Worm (Caenorhabditis elegans) whole organism, mixed stage, embryonic: Measurements from ENCODE around the gene F32H5.1.

Experiments used
- blmp-1 ChIP-seq: fragments of 150-350 bp; optimal IDR thresholded peaks from 2 replicates; lab custom pipeline; 2014; ENCODE audit warnings: missing biosample characterization, missing genetic modification characterization
- ceh-39 ChIP-seq: fragments of 150-350 bp; optimal IDR thresholded peaks from 2 replicates; lab custom pipeline; 2014; ENCODE audit warnings: missing biosample characterization, missing genetic modification characterization
- ceh-43 ChIP-seq: fragments of 200-800 bp; sonication (Bioruptor generic); optimal IDR thresholded peaks from 2 replicates; lab custom pipeline; 2018; ENCODE audit warnings: mild to moderate bottlenecking, missing genetic modification characterization, moderate library complexity, missing compliant biosample characterization
- ces-1 ChIP-seq: fragments of 150-350 bp; optimal IDR thresholded peaks from 2 replicates; lab custom pipeline; 2014; ENCODE audit warnings: missing biosample characterization, missing genetic modification reagents, missing genetic modification characterization
- cnd-1 ChIP-seq: fragments of 200-800 bp; sonication (Bioruptor generic); optimal IDR thresholded peaks from 2 replicates; lab custom pipeline; 2018; ENCODE audit warnings: mild to moderate bottlenecking, missing genetic modification characterization, missing compliant biosample characterization
- drap-1 ChIP-seq: fragments of 200-800 bp; sonication (Bioruptor generic); optimal IDR thresholded peaks from 3 replicates; lab custom pipeline; 2018; ENCODE audit warnings: mild to moderate bottlenecking, missing genetic modification characterization, missing compliant biosample characterization
- elt-1 ChIP-seq: sonication (generic microtip); optimal IDR thresholded peaks from 2 replicates; lab custom pipeline; 2017; ENCODE audit warnings: missing genetic modification characterization, mild to moderate bottlenecking, missing compliant biosample characterization, antibody characterized with exemption, moderate library complexity, borderline replicate concordance; ENCODE audit not compliant: insufficient read depth
- elt-3 ChIP-seq: fragments of 150-350 bp; optimal IDR thresholded peaks from 2 replicates; lab custom pipeline; 2014; ENCODE audit warnings: missing biosample characterization, missing genetic modification characterization
- flh-1 ChIP-seq: fragments of 200-800 bp; sonication (Bioruptor generic); optimal IDR thresholded peaks from 2 replicates; lab custom pipeline; 2018; ENCODE audit warnings: mild to moderate bottlenecking, missing genetic modification characterization, moderate library complexity, missing compliant biosample characterization
- ham-2 ChIP-seq: fragments of 200-800 bp; sonication (Bioruptor generic); optimal IDR thresholded peaks from 2 replicates; lab custom pipeline; 2018; ENCODE audit warnings: mild to moderate bottlenecking, missing genetic modification characterization, missing compliant biosample characterization
- lin-13 ChIP-seq: fragments of 150-350 bp; optimal IDR thresholded peaks from 2 replicates; lab custom pipeline; 2014; ENCODE audit warnings: missing biosample characterization, missing genetic modification characterization
- lsy-2 ChIP-seq: fragments of 150-350 bp; optimal IDR thresholded peaks from 2 replicates; lab custom pipeline; 2014; ENCODE audit warnings: missing biosample characterization, missing genetic modification characterization
- mab-5 ChIP-seq: fragments of 150-350 bp; optimal IDR thresholded peaks from 2 replicates; lab custom pipeline; 2014; ENCODE audit warnings: missing biosample characterization, missing genetic modification characterization
- mep-1 ChIP-seq: fragments of 150-350 bp; optimal IDR thresholded peaks from 2 replicates; lab custom pipeline; 2017; ENCODE audit warnings: missing biosample characterization, missing genetic modification reagents, missing genetic modification characterization, inconsistent platforms
- nhr-12 ChIP-seq: fragments of 150-350 bp; optimal IDR thresholded peaks from 2 replicates; lab custom pipeline; 2014; ENCODE audit warnings: missing biosample characterization, missing genetic modification characterization
- nhr-2 ChIP-seq: fragments of 150-350 bp; optimal IDR thresholded peaks from 2 replicates; lab custom pipeline; 2014; ENCODE audit warnings: missing biosample characterization, missing genetic modification characterization
- nhr-237 ChIP-seq: fragments of 150-350 bp; optimal IDR thresholded peaks from 2 replicates; lab custom pipeline; 2014; ENCODE audit warnings: missing biosample characterization, missing genetic modification characterization
- nhr-28 ChIP-seq: fragments of 150-350 bp; optimal IDR thresholded peaks from 2 replicates; lab custom pipeline; 2014; ENCODE audit warnings: missing biosample characterization, missing genetic modification characterization
- nhr-76 ChIP-seq: sonication (generic microtip); optimal IDR thresholded peaks from 2 replicates; lab custom pipeline; 2017; ENCODE audit warnings: missing biosample characterization, missing genetic modification characterization
- pha-4 ChIP-seq: fragments of 150-350 bp; optimal IDR thresholded peaks from 2 replicates; lab custom pipeline; 2018; ENCODE audit warnings: missing biosample characterization, missing genetic modification reagents, missing genetic modification characterization
- snpc-4 ChIP-seq: fragments of 150-350 bp; optimal IDR thresholded peaks from 2 replicates; lab custom pipeline; 2014; ENCODE audit warnings: missing biosample characterization, missing genetic modification characterization
- sptf-1 ChIP-seq: sonication (generic microtip); optimal IDR thresholded peaks from 2 replicates; lab custom pipeline; 2017; ENCODE audit warnings: mild to moderate bottlenecking, missing genetic modification characterization, moderate library complexity, missing compliant biosample characterization
- tbx-8 ChIP-seq: fragments of 200-800 bp; sonication (Bioruptor generic); optimal IDR thresholded peaks from 2 replicates; lab custom pipeline; 2018; ENCODE audit warnings: mild to moderate bottlenecking, missing genetic modification characterization, moderate library complexity, missing compliant biosample characterization
- unc-120 ChIP-seq: sonication (generic microtip); optimal IDR thresholded peaks from 2 replicates; lab custom pipeline; 2017; ENCODE audit warnings: missing genetic modification characterization, missing compliant biosample characterization; ENCODE audit not compliant: poor library complexity, severe bottlenecking
- unc-39 ChIP-seq: fragments of 150-350 bp; optimal IDR thresholded peaks from 2 replicates; lab custom pipeline; 2014; ENCODE audit warnings: missing biosample characterization, missing genetic modification characterization
- unc-62 ChIP-seq: fragments of 150-350 bp; optimal IDR thresholded peaks from 2 replicates; lab custom pipeline; 2014; ENCODE audit warnings: missing biosample characterization, missing genetic modification reagents, missing genetic modification characterization
- zip-8 ChIP-seq: fragments of 150-350 bp; optimal IDR thresholded peaks from 2 replicates; lab custom pipeline; 2014; ENCODE audit warnings: missing biosample characterization, missing genetic modification characterization

The F32H5.1 gene

ce11 chrV:13374532-13374931, 16.7 kb upstream of the F32H5.1 start:
- no peak for TF ChIP-seq nhr-237 (tag; lab: Kevin White, UChicago)
- peak; percentile 43 for TF ChIP-seq unc-120

ce11 chrV:13373643-13374042, 15.8 kb upstream of the F32H5.1 start:
- TF ChIP-seq zip-8, result no peak

- TF ChIP-seq ces-1 (GFP tag; lab: Kevin White, UChicago), result no peak
- TF ChIP-seq flh-1 (GFP tag; lab: Kevin White, UChicago), result no peak
- TF ChIP-seq elt-3 (tag; lab: Kevin White, UChicago), result no peak
- no peak for TF ChIP-seq unc-39 (tag; lab: Kevin White, UChicago)
- TF ChIP-seq sptf-1 (tag; lab: Kevin White, UChicago), result no peak
- no peak for TF ChIP-seq pha-4 (tag; lab: Kevin White, UChicago)
- TF ChIP-seq ceh-43, result no peak
- TF ChIP-seq mep-1 (tag; lab: Kevin White, UChicago), result no peak
- TF ChIP-seq snpc-4 (tag; lab: Kevin White, UChicago), result no peak
- TF ChIP-seq nhr-237 (tag; lab: Kevin White, UChicago), result no peak
- TF ChIP-seq cnd-1 (tag; lab: Kevin White, UChicago), result no peak
Measured at ce11 chrV:13372821-13373220, 15.0 kb upstream of the F32H5.1 start.

- TF ChIP-seq sptf-1 (tag; lab: Kevin White, UChicago), result no peak
- no peak for TF ChIP-seq tbx-8
- TF ChIP-seq nhr-76 (tag; lab: Kevin White, UChicago), result no peak
- peak; percentile 20 for TF ChIP-seq nhr-2 (tag; lab: Kevin White, UChicago)
- no peak for TF ChIP-seq elt-1 (tag; lab: Kevin White, UChicago)
- TF ChIP-seq unc-62 (GFP tag; lab: Kevin White, UChicago), result peak; percentile 7
- peak; percentile 86 for TF ChIP-seq zip-8
- TF ChIP-seq pha-4 (tag; lab: Kevin White, UChicago), result no peak
Measured at ce11 chrV:13371336-13371735, 13.5 kb upstream of the F32H5.1 start.

ce11 chrV:13370265-13370664, 12.4 kb upstream of the F32H5.1 start:
- TF ChIP-seq ces-1 (GFP tag; lab: Kevin White, UChicago), result no peak
- TF ChIP-seq mab-5 (tag; lab: Kevin White, UChicago), result no peak
- TF ChIP-seq nhr-76 (tag; lab: Kevin White, UChicago), result no peak

- no peak for TF ChIP-seq unc-62 (GFP tag; lab: Kevin White, UChicago)
- no peak for TF ChIP-seq ceh-43
- TF ChIP-seq flh-1 (GFP tag; lab: Kevin White, UChicago), result no peak
- TF ChIP-seq lin-13 (tag; lab: Kevin White, UChicago), result no peak
- no peak for TF ChIP-seq ham-2 (GFP tag; lab: Kevin White, UChicago)
- no peak for TF ChIP-seq mab-5 (tag; lab: Kevin White, UChicago)
- no peak for TF ChIP-seq zip-8
- TF ChIP-seq lsy-2 (tag; lab: Kevin White, UChicago), result no peak
- TF ChIP-seq sptf-1 (tag; lab: Kevin White, UChicago), result no peak
- no peak for TF ChIP-seq unc-39 (tag; lab: Kevin White, UChicago)
- no peak for TF ChIP-seq nhr-28 (tag; lab: Kevin White, UChicago)
- no peak for TF ChIP-seq nhr-12 (tag; lab: Kevin White, UChicago)
- TF ChIP-seq cnd-1 (tag; lab: Kevin White, UChicago), result no peak
- no peak for TF ChIP-seq nhr-237 (tag; lab: Kevin White, UChicago)
- no peak for TF ChIP-seq nhr-2 (tag; lab: Kevin White, UChicago)
- no peak for TF ChIP-seq unc-120
- TF ChIP-seq blmp-1 (tag; lab: Kevin White, UChicago), result no peak
- TF ChIP-seq mep-1 (tag; lab: Kevin White, UChicago), result no peak
- TF ChIP-seq elt-1 (tag; lab: Kevin White, UChicago), result no peak
- TF ChIP-seq ceh-39 (tag; lab: Kevin White, UChicago), result no peak
- TF ChIP-seq, all 35 proteins: peak for 0
Measured at ce11 chrV:13369663-13370062, 11.8 kb upstream of the F32H5.1 start.

ce11 chrV:13367024-13367423, 9.2 kb upstream of the F32H5.1 start, which contains the start of gene srx-125:
TSS of gene srx-125 (plus strand) at chrV:13367324.
- TF ChIP-seq unc-120 (no peak), drap-1 (GFP tag; lab: Kevin White, UChicago) (no peak), zip-8 (no peak), nhr-237 (tag; lab: Kevin White, UChicago) (no peak), ces-1 (GFP tag; lab: Kevin White, UChicago) (no peak)
